Fruit fly (Drosophila melanogaster) whole organism, embryonic: ENCODE measurements around the gene upSET.

Source experiments
- BtbVII ChIP-seq: fragments of 200-800 bp; sonication (Bioruptor generic); optimal IDR thresholded peaks from 3 replicates; lab custom pipeline; 2017; ENCODE audit warnings: missing biosample characterization, mild to moderate bottlenecking, missing genetic modification characterization
- Bteb2 ChIP-seq: fragments of 200-800 bp; sonication (Bioruptor generic); optimal IDR thresholded peaks from 2 replicates; lab custom pipeline; 2016; ENCODE audit warnings: missing biosample characterization, missing genetic modification characterization
- CG11398 ChIP-seq: fragments of 200-800 bp; sonication (Bioruptor generic); optimal IDR thresholded peaks from 2 replicates; lab custom pipeline; 2016; ENCODE audit warnings: missing biosample characterization, missing genetic modification characterization
- CG11504 ChIP-seq: fragments of 200-800 bp; sonication (Bioruptor generic); optimal IDR thresholded peaks from 3 replicates; lab custom pipeline; 2019; ENCODE audit warnings: missing biosample characterization, mild to moderate bottlenecking, missing genetic modification characterization, moderate library complexity
- CG12659 ChIP-seq: fragments of 200-800 bp; sonication (Bioruptor generic); optimal IDR thresholded peaks from 3 replicates; lab custom pipeline; 2017; ENCODE audit warnings: mild to moderate bottlenecking, missing biosample characterization, missing genetic modification reagents, missing genetic modification characterization
- CG15269 ChIP-seq: fragments of 200-800 bp; sonication (Bioruptor generic); optimal IDR thresholded peaks from 2 replicates; lab custom pipeline; 2018; ENCODE audit warnings: missing biosample characterization, mild to moderate bottlenecking, missing genetic modification characterization, moderate library complexity
- CG17361 ChIP-seq: fragments of 200-800 bp; sonication (Bioruptor generic); IDR thresholded peaks from 3 replicates; pipeline ENCODE4 v1.3.6; 2022; ENCODE audit warnings: missing biosample characterization, missing genetic modification characterization
- CG17612 ChIP-seq: fragments of 200-800 bp; sonication (Bioruptor generic); IDR thresholded peaks from 2 replicates; pipeline ENCODE4 v1.3.6; 2022; ENCODE audit warnings: missing biosample characterization, missing genetic modification characterization
- CG18262 ChIP-seq: fragments of 200-800 bp; optimal IDR thresholded peaks from 3 replicates; lab custom pipeline; 2019; ENCODE audit warnings: missing biosample characterization, mild to moderate bottlenecking, missing genetic modification characterization, moderate library complexity
- CG18476 ChIP-seq: fragments of 200-800 bp; sonication (Bioruptor generic); optimal IDR thresholded peaks from 2 replicates; lab custom pipeline; 2016; ENCODE audit warnings: missing biosample characterization, mild to moderate bottlenecking, missing genetic modification characterization
- CG18599 ChIP-seq: fragments of 200-800 bp; sonication (Bioruptor generic); optimal IDR thresholded peaks from 3 replicates; lab custom pipeline; 2017; ENCODE audit warnings: missing biosample characterization, missing genetic modification characterization, mild to moderate bottlenecking, moderate library complexity, missing genetic modification reagents
- CG2120 ChIP-seq: fragments of 200-800 bp; sonication (Bioruptor generic); optimal IDR thresholded peaks from 3 replicates; lab custom pipeline; 2016; ENCODE audit warnings: missing biosample characterization, missing genetic modification characterization
- CG2129 ChIP-seq: fragments of 200-800 bp; sonication (Bioruptor generic); IDR thresholded peaks from 2 replicates; pipeline ENCODE4 v1.3.6; 2022; ENCODE audit warnings: missing biosample characterization, missing genetic modification characterization; ENCODE audit not compliant: partially characterized antibody
- CG2678 ChIP-seq: fragments of 200-800 bp; sonication (Bioruptor generic); optimal IDR thresholded peaks from 3 replicates; lab custom pipeline; 2019; ENCODE audit warnings: missing biosample characterization, mild to moderate bottlenecking, missing genetic modification characterization, moderate library complexity
- CG2712 ChIP-seq: fragments of 200-800 bp; optimal IDR thresholded peaks from 3 replicates; lab custom pipeline; 2019; ENCODE audit warnings: missing biosample characterization, mild to moderate bottlenecking, missing genetic modification characterization, moderate library complexity
- CG2875 ChIP-seq: fragments of 200-800 bp; sonication (Bioruptor generic); optimal IDR thresholded peaks from 2 replicates; lab custom pipeline; 2017; ENCODE audit warnings: missing biosample characterization, mild to moderate bottlenecking, missing genetic modification characterization, missing genetic modification reagents
- CG4820 ChIP-seq: fragments of 200-800 bp; sonication (Bioruptor generic); optimal IDR thresholded peaks from 3 replicates; lab custom pipeline; 2016; ENCODE audit warnings: missing biosample characterization, missing genetic modification characterization
- CG5245 ChIP-seq: fragments of 200-800 bp; sonication (Bioruptor generic); optimal IDR thresholded peaks from 3 replicates; lab custom pipeline; 2016; ENCODE audit warnings: missing biosample characterization, missing genetic modification characterization
- CG9727 ChIP-seq: fragments of 200-800 bp; sonication (Bioruptor generic); optimal IDR thresholded peaks from 3 replicates; lab custom pipeline; 2017; ENCODE audit warnings: missing biosample characterization, mild to moderate bottlenecking, missing genetic modification characterization
- CG9932 ChIP-seq: fragments of 200-800 bp; sonication (Bioruptor generic); IDR thresholded peaks from 2 replicates; pipeline ENCODE4 v1.3.6; 2022; ENCODE audit warnings: missing biosample characterization, missing genetic modification characterization
- Chrac-16 ChIP-seq: fragments of 200-800 bp; sonication (Bioruptor generic); optimal IDR thresholded peaks from 3 replicates; lab custom pipeline; 2016; ENCODE audit warnings: missing biosample characterization, missing genetic modification characterization
- CoRest ChIP-seq: fragments of 200-800 bp; sonication (Bioruptor generic); optimal IDR thresholded peaks from 3 replicates; lab custom pipeline; 2018; ENCODE audit warnings: missing biosample characterization, mild to moderate bottlenecking, missing genetic modification characterization, moderate library complexity
- Dbx ChIP-seq: fragments of 200-800 bp; sonication (Bioruptor generic); IDR thresholded peaks from 3 replicates; pipeline ENCODE4 v1.3.6; 2022; ENCODE audit warnings: missing biosample characterization, missing genetic modification characterization
- Dfd ChIP-seq, 2 experiments: fragments of >200 bp; optimal IDR thresholded peaks; 2 replicates each; lab custom pipeline; 2017; ENCODE audit warnings: missing biosample characterization in 2 of 2, missing genetic modification characterization in 2 of 2
- HHEX ChIP-seq: fragments of 200-800 bp; sonication (Bioruptor generic); optimal IDR thresholded peaks from 3 replicates; lab custom pipeline; 2017; ENCODE audit warnings: missing biosample characterization, mild to moderate bottlenecking, missing genetic modification characterization, missing genetic modification reagents
- Med ChIP-seq: fragments of 200-800 bp; sonication (Bioruptor generic); peaks from one replicate; lab custom pipeline; 2016; ENCODE audit warnings: missing biosample characterization, missing genetic modification characterization, mild to moderate bottlenecking, inconsistent platforms, moderate library complexity
- NFAT ChIP-seq: fragments of 200-800 bp; sonication (Bioruptor generic); IDR thresholded peaks from 2 replicates; pipeline ENCODE4 v1.3.6; 2022; ENCODE audit warnings: missing biosample characterization, missing genetic modification characterization
- Ptx1 ChIP-seq: fragments of 200-800 bp; sonication (Bioruptor generic); IDR thresholded peaks from 2 replicates; pipeline ENCODE4 v1.3.6; 2022; ENCODE audit warnings: missing biosample characterization, missing genetic modification characterization
- Sox100B ChIP-seq: fragments of 200-800 bp; sonication (Bioruptor generic); optimal IDR thresholded peaks from 3 replicates; lab custom pipeline; 2018; ENCODE audit warnings: missing biosample characterization, mild to moderate bottlenecking, missing genetic modification characterization
- ato ChIP-seq: fragments of 200-800 bp; sonication (Bioruptor generic); IDR thresholded peaks from 2 replicates; pipeline ENCODE4 v1.3.6; 2022; ENCODE audit warnings: missing biosample characterization, missing genetic modification characterization; ENCODE audit not compliant: partially characterized antibody
- bcd ChIP-seq: fragments of 200-800 bp; sonication (Bioruptor generic); optimal IDR thresholded peaks from 2 replicates; lab custom pipeline; 2017; ENCODE audit warnings: missing biosample characterization, mild to moderate bottlenecking, missing genetic modification characterization
- crc ChIP-seq: fragments of 200-800 bp; sonication (Bioruptor generic); optimal IDR thresholded peaks from 2 replicates; lab custom pipeline; 2016; ENCODE audit warnings: missing biosample characterization, missing genetic modification characterization
- dmrt99B ChIP-seq: fragments of 200-800 bp; sonication (Bioruptor generic); optimal IDR thresholded peaks from 2 replicates; lab custom pipeline; 2018; ENCODE audit warnings: missing biosample characterization, mild to moderate bottlenecking, missing genetic modification characterization, moderate library complexity
- eve ChIP-seq, 2 experiments: fragments of >200 bp; optimal IDR thresholded peaks; 2 replicates each; lab custom pipeline; 2017; ENCODE audit warnings: missing biosample characterization in 2 of 2, missing genetic modification characterization in 2 of 2
- gce ChIP-seq: fragments of 200-800 bp; sonication (Bioruptor generic); IDR thresholded peaks from 3 replicates; pipeline ENCODE4 v1.3.6; 2022; ENCODE audit warnings: missing biosample characterization, missing genetic modification characterization
- grau ChIP-seq: fragments of 200-800 bp; optimal IDR thresholded peaks from 3 replicates; lab custom pipeline; 2019; ENCODE audit warnings: missing biosample characterization, mild to moderate bottlenecking, missing genetic modification characterization, moderate library complexity
- hb ChIP-seq: fragments of 200-800 bp; sonication (Bioruptor generic); IDR thresholded peaks from 3 replicates; pipeline ENCODE4 v1.3.6; 2022; ENCODE audit warnings: missing biosample characterization, missing genetic modification characterization; ENCODE audit not compliant: partially characterized antibody
- luna ChIP-seq: fragments of 200-800 bp; sonication (Bioruptor generic); optimal IDR thresholded peaks from 2 replicates; lab custom pipeline; 2016; ENCODE audit warnings: missing biosample characterization, missing genetic modification characterization
- mam ChIP-seq: fragments of 200-800 bp; sonication (Bioruptor generic); optimal IDR thresholded peaks from 3 replicates; lab custom pipeline; 2016; ENCODE audit warnings: missing biosample characterization, missing genetic modification characterization
- sens ChIP-seq: fragments of 200-800 bp; sonication (Bioruptor generic); peaks from one replicate; lab custom pipeline; 2016; ENCODE audit warnings: missing biosample characterization, missing genetic modification characterization
- shn ChIP-seq: fragments of 200-800 bp; sonication (Bioruptor generic); optimal IDR thresholded peaks from 3 replicates; lab custom pipeline; 2016; ENCODE audit warnings: missing biosample characterization, missing genetic modification characterization
- sisA ChIP-seq: fragments of 200-800 bp; sonication (Bioruptor generic); IDR thresholded peaks from 2 replicates; pipeline ENCODE4 v1.3.6; 2022; ENCODE audit warnings: missing biosample characterization, missing genetic modification characterization
- tio ChIP-seq: fragments of 200-800 bp; sonication (Bioruptor generic); optimal IDR thresholded peaks from 2 replicates; lab custom pipeline; 2017; ENCODE audit warnings: missing biosample characterization, missing genetic modification characterization, inconsistent platforms
- zfh2 ChIP-seq: fragments of 200-800 bp; sonication (Bioruptor generic); optimal IDR thresholded peaks from 2 replicates; lab custom pipeline; 2016; ENCODE audit warnings: missing biosample characterization, missing genetic modification characterization

Gene upSET

DNA sequence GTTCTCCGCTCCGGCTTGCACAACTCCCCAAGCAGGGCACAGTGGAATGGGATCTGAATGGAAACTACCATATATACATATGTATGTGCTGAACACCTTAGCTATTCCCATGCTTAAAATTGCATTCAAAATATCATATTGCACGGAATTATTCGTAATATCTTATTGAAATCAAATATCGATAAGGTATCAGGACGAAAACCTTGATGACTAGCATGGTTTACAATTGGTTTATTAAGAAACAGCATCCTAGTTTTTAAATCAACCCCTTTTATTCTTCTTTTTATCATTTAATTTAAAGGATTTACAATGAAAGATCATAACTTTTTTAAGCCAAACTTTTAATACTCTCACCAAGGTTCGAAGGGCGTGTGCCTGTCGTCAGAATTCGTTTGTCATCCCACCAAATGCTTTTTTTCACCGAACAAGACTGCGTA lies 53.4 kb downstream of the upSET start (continued):
- no peak for TF ChIP-seq CG15269
- TF ChIP-seq CG18599 (GFP tag; lab: Kevin White, UChicago): peak; percentile 31
- peak; percentile 11 for TF ChIP-seq CG2712 (tag; lab: Kevin White, UChicago)
- peak; percentile 41; the same call in 1 of the 3 replicates for TF ChIP-seq CG17361
- peak; percentile 25 for TF ChIP-seq Sox100B (GFP tag; lab: Kevin White, UChicago)
- TF ChIP-seq CG18476 (GFP tag; lab: Kevin White, UChicago): no peak
- TF ChIP-seq NFAT (GFP tag; lab: Robert Waterston, UW): 0 out of 2 replicates have a peak, but pooled peaks have one; percentile 17
- no peak for TF ChIP-seq Chrac-16 (GFP tag; lab: Kevin White, UChicago)
- TF ChIP-seq CG5245 (GFP tag; lab: Kevin White, UChicago): peak; percentile 1
- TF ChIP-seq Med (GFP tag; lab: Kevin White, UChicago): peak; percentile 81
- TF ChIP-seq HHEX (GFP tag; lab: Kevin White, UChicago): peak; percentile 22
- peak; percentile 29 for TF ChIP-seq CG9727 (GFP tag; lab: Kevin White, UChicago)
- peak; percentile 25 for TF ChIP-seq CoRest (tag; lab: Kevin White, UChicago)
- TF ChIP-seq Bteb2 (GFP tag; lab: Kevin White, UChicago): no peak
- 0 out of 3 replicates have a peak, but pooled peaks have one; percentile 30 for TF ChIP-seq Dbx (GFP tag; lab: Robert Waterston, UW)
- TF ChIP-seq crc (GFP tag; lab: Kevin White, UChicago): peak; percentile 8
- TF ChIP-seq sisA (GFP tag; lab: Robert Waterston, UW): no peak
- TF ChIP-seq CG4820 (GFP tag; lab: Kevin White, UChicago): peak; percentile 10
- no peak for TF ChIP-seq hb
- TF ChIP-seq Ptx1 (GFP tag; lab: Robert Waterston, UW): no peak
- peak; percentile 5 for TF ChIP-seq BtbVII (GFP tag; lab: Kevin White, UChicago)
- peak; percentile 55 for TF ChIP-seq CG2120 (GFP tag; lab: Kevin White, UChicago)
- TF ChIP-seq gce: no peak
- no peak for TF ChIP-seq Dfd (GFP tag; optimal IDR thresholded peaks at IDR 0.05; lab: Kevin White, UChicago)
- no peak for TF ChIP-seq CG2129 (GFP tag; lab: Robert Waterston, UW)
- no peak for TF ChIP-seq CG11398 (GFP tag; lab: Kevin White, UChicago)
- TF ChIP-seq bcd (GFP tag; lab: Kevin White, UChicago): peak; percentile 7
- peak; percentile 3 for TF ChIP-seq mam (GFP tag; lab: Kevin White, UChicago)
- peak; percentile 46 for TF ChIP-seq CG9932
- TF ChIP-seq CG2678 (tag; lab: Kevin White, UChicago): peak; percentile 10
- TF ChIP-seq luna (GFP tag; lab: Kevin White, UChicago): no peak
- TF ChIP-seq ato (GFP tag; lab: Robert Waterston, UW): no peak
- TF ChIP-seq zfh2 (GFP tag; lab: Kevin White, UChicago): peak; percentile 9
- peak; percentile 53 for TF ChIP-seq CG11504 (tag; lab: Kevin White, UChicago)
- peak; percentile 16 for TF ChIP-seq shn (GFP tag; lab: Kevin White, UChicago)
- peak; percentile 32 for TF ChIP-seq dmrt99B (tag; lab: Kevin White, UChicago)
- TF ChIP-seq CG2875: no peak
- TF ChIP-seq tio (GFP tag; lab: Kevin White, UChicago): peak; percentile 22
- TF ChIP-seq CG17612: 0 out of 2 replicates have a peak, but pooled peaks have one; percentile 16
- no peak for TF ChIP-seq eve (GFP tag; optimal IDR thresholded peaks at IDR 0.05; lab: Kevin White, UChicago)
- peak; percentile 21 for TF ChIP-seq CG12659 (GFP tag; lab: Kevin White, UChicago)
- peak; percentile 13 for TF ChIP-seq CG18262 (tag; lab: Kevin White, UChicago)
- TF ChIP-seq grau: peak; percentile 21
- TF ChIP-seq sens (GFP tag; lab: Kevin White, UChicago): peak; percentile 80
